Fruit fly (Drosophila melanogaster) whole organism, embryonic: ENCODE data around the gene CG44261.

Source experiments
- Awh ChIP-seq: fragments of 200-800 bp; sonication (Bioruptor generic); IDR thresholded peaks from 2 replicates; pipeline ENCODE4, ENCODE4 v1.3.6; 2022; ENCODE audit warnings: missing biosample characterization, missing genetic modification characterization
- CG10543 ChIP-seq: fragments of 200-800 bp; sonication (Bioruptor generic); optimal IDR thresholded peaks from 3 replicates; lab custom pipeline; 2017; ENCODE audit warnings: missing biosample characterization, mild to moderate bottlenecking, missing genetic modification characterization, moderate library complexity
- CG11695 ChIP-seq: fragments of 200-800 bp; sonication (Bioruptor generic); IDR thresholded peaks from 3 replicates; pipeline ENCODE4 v1.3.6; 2022; ENCODE audit warnings: missing biosample characterization, missing genetic modification characterization
- CG11696 ChIP-seq: fragments of 200-800 bp; sonication (Bioruptor generic); IDR thresholded peaks from 2 replicates; pipeline ENCODE4 v1.3.6; 2022; ENCODE audit warnings: missing biosample characterization, missing genetic modification characterization
- CG14860 ChIP-seq: fragments of 200-800 bp; sonication (Bioruptor generic); IDR thresholded peaks from 3 replicates; pipeline ENCODE4 v1.3.6; 2022; ENCODE audit warnings: missing biosample characterization, missing genetic modification characterization; ENCODE audit not compliant: partially characterized antibody
- CG15269 ChIP-seq: fragments of 200-800 bp; sonication (Bioruptor generic); optimal IDR thresholded peaks from 2 replicates; lab custom pipeline; 2018; ENCODE audit warnings: missing biosample characterization, mild to moderate bottlenecking, missing genetic modification characterization, moderate library complexity
- CG1529 ChIP-seq: fragments of 200-800 bp; sonication (Bioruptor generic); optimal IDR thresholded peaks from 3 replicates; lab custom pipeline; 2018; ENCODE audit warnings: missing biosample characterization, missing genetic modification characterization
- CG17829 ChIP-seq: fragments of 200-800 bp; optimal IDR thresholded peaks from 2 replicates; lab custom pipeline; 2019; ENCODE audit warnings: missing biosample characterization, mild to moderate bottlenecking, missing genetic modification characterization, moderate library complexity
- CG3995 ChIP-seq: fragments of 200-800 bp; sonication (Bioruptor generic); optimal IDR thresholded peaks from 3 replicates; lab custom pipeline; 2016; ENCODE audit warnings: missing biosample characterization, missing genetic modification characterization
- CG4404 ChIP-seq: fragments of 200-800 bp; sonication (Bioruptor generic); IDR thresholded peaks from 2 replicates; pipeline ENCODE4 v1.3.6; 2022; ENCODE audit warnings: missing biosample characterization, missing genetic modification characterization
- CG7357 ChIP-seq: fragments of 200-800 bp; sonication (Bioruptor generic); IDR thresholded peaks from 3 replicates; pipeline ENCODE4 v1.3.6; 2022; ENCODE audit warnings: missing biosample characterization, missing genetic modification characterization
- CG8281 ChIP-seq: fragments of 200-800 bp; sonication (Bioruptor generic); optimal IDR thresholded peaks from 2 replicates; lab custom pipeline; 2018; ENCODE audit warnings: missing biosample characterization, mild to moderate bottlenecking, missing genetic modification characterization, moderate library complexity
- CG9727 ChIP-seq: fragments of 200-800 bp; sonication (Bioruptor generic); optimal IDR thresholded peaks from 3 replicates; lab custom pipeline; 2017; ENCODE audit warnings: missing biosample characterization, mild to moderate bottlenecking, missing genetic modification characterization
- Doc2 ChIP-seq: fragments of 200-800 bp; sonication (Bioruptor generic); IDR thresholded peaks from 2 replicates; pipeline ENCODE4 v1.3.6; 2022; ENCODE audit warnings: missing biosample characterization, missing genetic modification characterization
- E2f1 ChIP-seq: fragments of 200-800 bp; sonication (Bioruptor generic); IDR thresholded peaks from 2 replicates; pipeline ENCODE4 v1.3.6; 2022; ENCODE audit warnings: missing biosample characterization, missing genetic modification characterization
- E2f2 ChIP-seq: fragments of 200-800 bp; sonication (Bioruptor generic); IDR thresholded peaks from 2 replicates; pipeline ENCODE4 v1.3.6; 2022; ENCODE audit warnings: missing biosample characterization, missing genetic modification characterization
- Hr78 ChIP-seq, 2 experiments: fragments of 200-800 bp in 1 of 2; fragments of >200 bp in 1 of 2; sonication (Bioruptor generic) in 1 of 2; optimal IDR thresholded peaks; 2 replicates each; lab custom pipeline; 2017 to 2019; ENCODE audit warnings: missing biosample characterization in 2 of 2, missing genetic modification characterization in 2 of 2, mild to moderate bottlenecking in 1 of 2, moderate library complexity in 1 of 2
- Lhr ChIP-seq: fragments of 200-800 bp; sonication (Bioruptor generic); optimal IDR thresholded peaks from 3 replicates; lab custom pipeline; 2017; ENCODE audit warnings: mild to moderate bottlenecking, missing biosample characterization, missing genetic modification reagents, missing genetic modification characterization
- Meics ChIP-seq: fragments of 200-800 bp; sonication (Bioruptor generic); optimal IDR thresholded peaks from 2 replicates; lab custom pipeline; 2017; ENCODE audit warnings: missing biosample characterization, mild to moderate bottlenecking, missing genetic modification characterization
- Mrtf ChIP-seq: fragments of 200-800 bp; sonication (Bioruptor generic); IDR thresholded peaks from 3 replicates; pipeline ENCODE4 v1.3.6; 2022; ENCODE audit warnings: missing biosample characterization, missing genetic modification characterization
- Nf-YA ChIP-seq: fragments of 200-800 bp; sonication (Bioruptor generic); IDR thresholded peaks from 2 replicates; pipeline ENCODE4 v1.3.6; 2022; ENCODE audit warnings: missing biosample characterization, missing genetic modification characterization
- Sry-δ ChIP-seq: fragments of 200-800 bp; sonication (Bioruptor generic); optimal IDR thresholded peaks from 2 replicates; lab custom pipeline; 2016; ENCODE audit warnings: missing biosample characterization, missing genetic modification characterization
- ab ChIP-seq: fragments of 200-800 bp; sonication (Bioruptor generic); optimal IDR thresholded peaks from 2 replicates; lab custom pipeline; 2016; ENCODE audit warnings: missing biosample characterization, missing genetic modification characterization
- al ChIP-seq: fragments of 200-800 bp; sonication (Bioruptor generic); IDR thresholded peaks from 2 replicates; pipeline ENCODE4 v1.3.6; 2022; ENCODE audit warnings: missing biosample characterization, missing genetic modification characterization
- ato ChIP-seq: fragments of 200-800 bp; sonication (Bioruptor generic); IDR thresholded peaks from 2 replicates; pipeline ENCODE4 v1.3.6; 2022; ENCODE audit warnings: missing biosample characterization, missing genetic modification characterization; ENCODE audit not compliant: partially characterized antibody
- bcd ChIP-seq: fragments of 200-800 bp; sonication (Bioruptor generic); optimal IDR thresholded peaks from 2 replicates; lab custom pipeline; 2017; ENCODE audit warnings: missing biosample characterization, mild to moderate bottlenecking, missing genetic modification characterization
- da ChIP-seq: fragments of 200-800 bp; sonication (Bioruptor generic); optimal IDR thresholded peaks from 2 replicates; lab custom pipeline; 2016; ENCODE audit warnings: missing biosample characterization, missing genetic modification characterization
- dimm ChIP-seq: fragments of 200-800 bp; sonication (Bioruptor generic); IDR thresholded peaks from 2 replicates; pipeline ENCODE4 v1.3.6; 2022; ENCODE audit warnings: missing biosample characterization, missing genetic modification characterization
- dmrt11E ChIP-seq: fragments of 200-800 bp; sonication (Bioruptor generic); optimal IDR thresholded peaks from 3 replicates; lab custom pipeline; 2018; ENCODE audit warnings: missing biosample characterization, mild to moderate bottlenecking, missing genetic modification characterization, moderate library complexity
- eyg ChIP-seq: fragments of 200-800 bp; sonication (Bioruptor generic); optimal IDR thresholded peaks from 3 replicates; lab custom pipeline; 2016; ENCODE audit warnings: missing biosample characterization, missing genetic modification characterization
- gro ChIP-seq: fragments of 200-800 bp; sonication (Bioruptor generic); optimal IDR thresholded peaks from 2 replicates; lab custom pipeline; 2016; ENCODE audit warnings: missing biosample characterization, missing genetic modification characterization
- gsb-n ChIP-seq: fragments of 200-800 bp; sonication (Bioruptor generic); optimal IDR thresholded peaks from 3 replicates; lab custom pipeline; 2018; ENCODE audit warnings: missing biosample characterization, mild to moderate bottlenecking, missing genetic modification characterization
- h ChIP-seq: fragments of >200 bp; optimal IDR thresholded peaks from 2 replicates; lab custom pipeline; 2017
- insv ChIP-seq, 2 experiments: fragments of 200-800 bp; sonication (Bioruptor generic); optimal IDR thresholded peaks; 3 replicates each; lab custom pipeline; 2016 to 2018; ENCODE audit warnings: missing biosample characterization in 2 of 2, missing genetic modification characterization in 2 of 2
- inv ChIP-seq: fragments of 200-800 bp; sonication (Bioruptor generic); IDR thresholded peaks from 2 replicates; pipeline ENCODE4 v1.3.6; 2022; ENCODE audit warnings: missing biosample characterization, missing genetic modification characterization; ENCODE audit not compliant: partially characterized antibody
- lilli ChIP-seq: fragments of 200-800 bp; sonication (Bioruptor generic); optimal IDR thresholded peaks from 3 replicates; lab custom pipeline; 2016; ENCODE audit warnings: missing biosample characterization, missing genetic modification characterization
- lmd ChIP-seq: fragments of 200-800 bp; sonication (Bioruptor generic); IDR thresholded peaks from 2 replicates; pipeline ENCODE4 v1.3.6; 2022; ENCODE audit warnings: missing biosample characterization, missing genetic modification characterization
- mirr ChIP-seq: fragments of 200-800 bp; sonication (Bioruptor generic); optimal IDR thresholded peaks from 3 replicates; lab custom pipeline; 2018; ENCODE audit warnings: missing biosample characterization, mild to moderate bottlenecking, missing genetic modification characterization
- nau ChIP-seq: fragments of 200-800 bp; sonication (Bioruptor generic); optimal IDR thresholded peaks from 3 replicates; lab custom pipeline; 2017; ENCODE audit warnings: missing biosample characterization, mild to moderate bottlenecking, missing genetic modification characterization, missing genetic modification reagents
- pb ChIP-seq: fragments of 200-800 bp; sonication (Bioruptor generic); optimal IDR thresholded peaks from 3 replicates; lab custom pipeline; 2016; ENCODE audit warnings: missing biosample characterization, missing genetic modification characterization
- peb ChIP-seq: fragments of 200-800 bp; sonication (Bioruptor generic); IDR thresholded peaks from 2 replicates; pipeline ENCODE4 v1.3.6; 2022; ENCODE audit warnings: missing biosample characterization, missing genetic modification characterization
- psq ChIP-seq: fragments of 200-800 bp; sonication (Bioruptor generic); optimal IDR thresholded peaks from 2 replicates; lab custom pipeline; 2017; ENCODE audit warnings: missing biosample characterization, missing genetic modification characterization
- pum ChIP-seq: fragments of 200-800 bp; sonication (Bioruptor generic); optimal IDR thresholded peaks from 2 replicates; lab custom pipeline; 2016; ENCODE audit warnings: missing biosample characterization, missing genetic modification characterization
- pzg ChIP-seq: fragments of 200-800 bp; sonication (Bioruptor generic); optimal IDR thresholded peaks from 3 replicates; lab custom pipeline; 2018; ENCODE audit warnings: missing biosample characterization, mild to moderate bottlenecking, missing genetic modification characterization, moderate library complexity
- ranshi ChIP-seq: fragments of 200-800 bp; sonication (Bioruptor generic); IDR thresholded peaks from 2 replicates; pipeline ENCODE4 v1.3.6; 2022; ENCODE audit warnings: missing biosample characterization, missing genetic modification characterization
- repo ChIP-seq: fragments of 200-800 bp; sonication (Bioruptor generic); optimal IDR thresholded peaks from 2 replicates; lab custom pipeline; 2016; ENCODE audit warnings: missing biosample characterization, missing genetic modification characterization
- scrt ChIP-seq: fragments of 200-800 bp; sonication (Bioruptor generic); optimal IDR thresholded peaks from 2 replicates; lab custom pipeline; 2018; ENCODE audit warnings: missing biosample characterization, mild to moderate bottlenecking, missing genetic modification characterization, moderate library complexity
- slbo ChIP-seq: fragments of 200-800 bp; sonication (Bioruptor generic); IDR thresholded peaks from 2 replicates; pipeline ENCODE4 v1.3.6; 2022; ENCODE audit warnings: missing biosample characterization, missing genetic modification characterization
- tx ChIP-seq: fragments of 200-800 bp; sonication (Bioruptor generic); optimal IDR thresholded peaks from 2 replicates; lab custom pipeline; 2016; ENCODE audit warnings: missing biosample characterization, missing genetic modification characterization
- wdn ChIP-seq: fragments of 200-800 bp; sonication (Bioruptor generic); IDR thresholded peaks from 2 replicates; pipeline ENCODE4 v1.3.6; 2022; ENCODE audit warnings: missing biosample characterization, missing genetic modification characterization

The CG44261 gene

DNA sequence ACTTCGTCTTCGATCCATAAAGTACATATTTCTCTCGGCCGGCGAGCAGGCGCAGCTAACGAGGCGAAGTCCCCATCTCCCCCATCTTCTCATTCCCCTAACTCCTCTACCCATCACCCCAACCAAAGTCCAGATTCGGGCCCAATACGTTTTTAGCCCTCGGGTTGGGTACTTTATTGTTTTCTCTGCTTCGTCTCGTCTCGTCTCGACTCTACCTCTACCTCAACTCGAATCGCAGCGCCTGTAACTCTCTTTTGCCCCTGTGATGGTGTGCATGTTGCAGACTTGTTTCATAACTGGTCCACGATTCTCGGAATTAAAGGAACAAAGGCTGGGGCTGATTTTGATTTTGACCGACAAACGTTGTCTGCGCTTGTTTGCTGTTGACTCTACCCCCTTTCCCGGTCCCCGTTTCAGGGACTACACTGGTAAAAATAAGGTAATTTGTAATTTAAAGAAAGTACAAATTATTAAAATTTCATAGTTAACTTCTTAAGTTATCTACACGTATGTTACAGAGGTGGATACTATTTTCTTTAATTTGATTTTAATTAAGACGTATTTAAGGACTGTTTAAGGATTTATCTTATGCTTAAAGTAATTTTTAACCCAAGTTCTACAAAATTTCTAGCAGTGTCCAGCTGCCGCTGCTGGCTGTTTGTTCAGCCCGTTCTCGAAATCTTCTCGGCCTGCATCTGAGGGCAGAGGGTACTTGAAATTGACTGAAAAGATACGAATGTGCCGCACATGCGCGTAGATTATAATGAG is 29.1 kb downstream of the CG44261 start (continued):
- no peak for TF ChIP-seq CG14860
- TF ChIP-seq da (GFP tag; lab: Kevin White, UChicago), result no peak
- TF ChIP-seq ranshi (GFP tag; lab: Robert Waterston, UW), result peak; percentile 32; the same call in 1 of the 2 replicates
- peak; percentile 32; the same call in 1 of the 3 replicates for TF ChIP-seq CG7357
- TF ChIP-seq gsb-n (tag; lab: Kevin White, UChicago), result peak; percentile 80
- TF ChIP-seq CG10543 (GFP tag; lab: Kevin White, UChicago), result peak; percentile 6
- no peak for TF ChIP-seq gro (GFP tag; lab: Kevin White, UChicago)
- TF ChIP-seq CG8281 (tag; lab: Kevin White, UChicago), result no peak
- TF ChIP-seq scrt (GFP tag; lab: Kevin White, UChicago), result peak; percentile 4
- TF ChIP-seq inv (GFP tag; lab: Robert Waterston, UW), result no peak
- peak; percentile 93 for TF ChIP-seq dmrt11E
- TF ChIP-seq pum, result peak; percentile 26
- no peak for TF ChIP-seq Mrtf
- peak; percentile 10 for TF ChIP-seq Lhr
- no peak for TF ChIP-seq repo (GFP tag; lab: Kevin White, UChicago)
- TF ChIP-seq eyg (GFP tag; lab: Kevin White, UChicago), result no peak
- TF ChIP-seq wdn (GFP tag; lab: Robert Waterston, UW), result no peak
- TF ChIP-seq E2f2 (GFP tag; lab: Robert Waterston, UW), result no peak
- peak; percentile 91 for TF ChIP-seq CG9727
- 0 out of 3 replicates have a peak, but pooled peaks have one; percentile 30 for TF ChIP-seq CG11695
- no peak for TF ChIP-seq pzg (GFP tag; lab: Kevin White, UChicago)
- no peak for TF ChIP-seq dimm
- TF ChIP-seq Hr78 (GFP tag; optimal IDR thresholded peaks at IDR 0.05; lab: Kevin White, UChicago), result peak in 1 of 2 experiments; percentile 54
- TF ChIP-seq Meics (GFP tag; lab: Kevin White, UChicago), result no peak
- TF ChIP-seq peb (GFP tag; lab: Robert Waterston, UW), result peak; percentile 43
- no peak for TF ChIP-seq CG3995
- TF ChIP-seq Doc2 (GFP tag; lab: Robert Waterston, UW), result no peak
- peak; percentile 80 for TF ChIP-seq CG4404
- TF ChIP-seq ab (GFP tag; lab: Kevin White, UChicago), result no peak
- TF ChIP-seq CG15269 (tag; lab: Kevin White, UChicago), result peak; percentile 14
- no peak for TF ChIP-seq mirr (GFP tag; lab: Kevin White, UChicago)
- no peak for TF ChIP-seq h
- TF ChIP-seq Sry-δ (GFP tag; lab: Kevin White, UChicago), result no peak
- 0 out of 2 replicates have a peak, but pooled peaks have one; percentile 22 for TF ChIP-seq E2f1
- no peak for TF ChIP-seq lmd (GFP tag; lab: Robert Waterston, UW)
- TF ChIP-seq insv (GFP tag; optimal IDR thresholded peaks at IDR 0.05; lab: Kevin White, UChicago), result no peak
- no peak for TF ChIP-seq pb (GFP tag; lab: Kevin White, UChicago)
- peak; percentile 34 for TF ChIP-seq bcd (GFP tag; lab: Kevin White, UChicago)
- TF ChIP-seq CG1529 (GFP tag; lab: Kevin White, UChicago), result peak; percentile 36
- TF ChIP-seq psq (GFP tag; lab: Kevin White, UChicago), result peak; percentile 15
- peak; percentile 85 for TF ChIP-seq CG17829 (tag; lab: Kevin White, UChicago)
- 0 out of 2 replicates have a peak, but pooled peaks have one; percentile 26 for TF ChIP-seq Awh
- peak; percentile 40 for TF ChIP-seq lilli (GFP tag; lab: Kevin White, UChicago)
- TF ChIP-seq Nf-YA (GFP tag; lab: Robert Waterston, UW), result 0 out of 2 replicates have a peak, but pooled peaks have one; percentile 8
- no peak for TF ChIP-seq nau
- no peak for TF ChIP-seq CG11696
- no peak for TF ChIP-seq slbo (GFP tag; lab: Robert Waterston, UW)
- no peak for TF ChIP-seq ato (GFP tag; lab: Robert Waterston, UW)
- TF ChIP-seq tx (GFP tag; lab: Kevin White, UChicago), result no peak
- no peak for TF ChIP-seq al (GFP tag; lab: Robert Waterston, UW)
